Worm (Caenorhabditis elegans): Measurements from ENCODE around the gene fubl-1.

DNA sequence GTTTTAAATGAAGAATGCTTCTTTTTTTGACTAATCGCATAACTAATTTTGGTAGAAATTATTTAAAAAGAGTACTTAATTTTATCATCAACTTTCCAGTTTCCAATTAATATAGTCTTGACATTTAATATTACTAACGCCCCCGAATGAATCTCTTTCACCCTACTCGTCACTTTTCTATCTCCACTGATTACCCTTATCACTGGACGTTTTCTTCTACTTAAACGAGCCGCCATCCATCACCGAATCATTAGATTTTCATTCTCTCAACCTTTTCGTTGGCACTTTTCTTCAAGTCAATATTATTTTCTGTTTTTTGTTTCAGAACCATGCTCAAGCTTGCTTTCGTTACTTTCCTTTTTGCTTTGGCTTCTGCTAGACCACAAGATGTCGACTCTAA lies 38.9 kb upstream of the fubl-1 start, which contains the start of gene lys-1:
- TF ChIP-seq snpc-1.3 (tag; optimal IDR thresholded peaks at IDR 0.05; ENCODE audit: insufficient read depth) = no peak
- TF ChIP-seq ama-1 (optimal IDR thresholded peaks at IDR 0.05) = no peak
- no peak for TF ChIP-seq ama-1 (GFP tag; optimal IDR thresholded peaks at IDR 0.05)
- no peak for TF ChIP-seq lin-26 (GFP tag; IDR thresholded peaks at IDR 0.05)
